Worm (Caenorhabditis elegans) whole organism, L4 larva: ENCODE data around the gene C30F2.2.

ENCODE experiments used
- F26F4.8 ChIP-seq: fragments of 200-800 bp; sonication (Bioruptor generic); conservative IDR thresholded peaks from 2 replicates; pipeline ENCODE4 v1.3.6; 2022; ENCODE audit warnings: missing genetic modification characterization, missing compliant biosample characterization
- F49E8.2 ChIP-seq: sonication (generic microtip); optimal IDR thresholded peaks from 2 replicates; lab custom pipeline; 2016; ENCODE audit warnings: missing compliant biosample characterization, mild to moderate bottlenecking, missing genetic modification characterization, borderline replicate concordance
- R02D3.7 ChIP-seq: fragments of 150-350 bp; sonication (generic microtip); optimal IDR thresholded peaks from 3 replicates; lab custom pipeline; 2014; ENCODE audit warnings: missing biosample characterization, missing genetic modification characterization
- T26A8.4 ChIP-seq: fragments of 200-800 bp; sonication (Bioruptor generic); IDR thresholded peaks from 2 replicates; pipeline ENCODE4 v1.3.6; 2022; ENCODE audit warnings: missing genetic modification characterization, missing compliant biosample characterization
- ZK337.2 ChIP-seq: fragments of 200-800 bp; sonication (Bioruptor generic); IDR thresholded peaks from 2 replicates; pipeline ENCODE4 v1.3.6; 2022; ENCODE audit warnings: missing genetic modification reagents, missing genetic modification characterization, missing compliant biosample characterization
- aha-1 ChIP-seq: fragments of 150-350 bp; peaks from one replicate; lab custom pipeline; 2014; ENCODE audit warnings: missing biosample characterization, missing genetic modification characterization
- ceh-28 ChIP-seq: fragments of 150-350 bp; optimal IDR thresholded peaks from 2 replicates; lab custom pipeline; 2014; ENCODE audit warnings: missing biosample characterization, missing genetic modification reagents, missing genetic modification characterization
- cey-2 ChIP-seq: sonication (generic microtip); optimal IDR thresholded peaks from 3 replicates; lab custom pipeline; 2017; ENCODE audit warnings: missing genetic modification characterization, mild to moderate bottlenecking, missing compliant biosample characterization, antibody characterized with exemption, borderline replicate concordance; ENCODE audit not compliant: insufficient read depth
- daf-16 ChIP-seq, 3 experiments: sonication (generic microtip); optimal IDR thresholded peaks; 2 replicates each; lab custom pipeline; 2016 to 2017; ENCODE audit warnings: missing genetic modification characterization in 3 of 3, missing genetic modification reagents in 3 of 3, mild to moderate bottlenecking in 2 of 3, missing compliant biosample characterization in 2 of 3, missing biosample characterization in 1 of 3, moderate library complexity in 1 of 3
- dmd-6 ChIP-seq: fragments of 200-800 bp; sonication (Bioruptor generic); IDR thresholded peaks from 2 replicates; pipeline ENCODE4 v1.3.6; 2022; ENCODE audit warnings: missing genetic modification reagents, missing genetic modification characterization, missing compliant biosample characterization
- dmd-8 ChIP-seq: fragments of 200-800 bp; sonication (Bioruptor generic); IDR thresholded peaks from 2 replicates; pipeline ENCODE4 v1.3.6; 2022; ENCODE audit warnings: missing genetic modification characterization, missing compliant biosample characterization
- dve-1 ChIP-seq: sonication (generic microtip); optimal IDR thresholded peaks from 2 replicates; lab custom pipeline; 2017; ENCODE audit warnings: antibody characterized with exemption, mild to moderate bottlenecking, missing genetic modification characterization, missing compliant biosample characterization; ENCODE audit not compliant: insufficient read depth
- hif-1 ChIP-seq, 2 experiments: sonication (generic microtip); optimal IDR thresholded peaks; 2 replicates each; lab custom pipeline; 2016 to 2017; ENCODE audit warnings: missing compliant biosample characterization in 2 of 2, missing genetic modification characterization in 2 of 2, missing genetic modification reagents in 2 of 2, missing genotype in 2 of 2, mild to moderate bottlenecking in 1 of 2
- hlh-11 ChIP-seq: fragments of 200-800 bp; sonication (Bioruptor generic); optimal IDR thresholded peaks from 2 replicates; lab custom pipeline; 2018; ENCODE audit warnings: mild to moderate bottlenecking, missing genetic modification characterization, missing compliant biosample characterization
- hlh-30 ChIP-seq: sonication (generic microtip); optimal IDR thresholded peaks from 2 replicates; lab custom pipeline; 2017; ENCODE audit warnings: antibody characterized with exemption, mild to moderate bottlenecking, missing genetic modification characterization, missing compliant biosample characterization; ENCODE audit not compliant: insufficient read depth
- hmg-1.1 ChIP-seq: fragments of 200-800 bp; sonication (Bioruptor generic); IDR thresholded peaks from 2 replicates; pipeline ENCODE4 v1.3.6; 2022; ENCODE audit warnings: missing genetic modification reagents, missing genetic modification characterization, missing compliant biosample characterization
- lin-1 ChIP-seq: fragments of 200-800 bp; sonication (Bioruptor generic); IDR thresholded peaks from 2 replicates; pipeline ENCODE4 v1.3.6; 2022; ENCODE audit warnings: missing genetic modification reagents, missing genetic modification characterization, missing compliant biosample characterization
- lin-15B ChIP-seq: fragments of 150-350 bp; sonication (generic microtip); optimal IDR thresholded peaks from 3 replicates; lab custom pipeline; 2014; ENCODE audit warnings: missing biosample characterization, missing genetic modification characterization
- mdl-1 ChIP-seq, 2 experiments: fragments of 150-350 bp in 1 of 2; sonication (generic microtip) in 1 of 2; optimal IDR thresholded peaks; 2 replicates each; lab custom pipeline; 2014 to 2017; ENCODE audit warnings: missing biosample characterization in 2 of 2, missing genetic modification characterization in 2 of 2
- mdt-29 ChIP-seq: fragments of 200-800 bp; sonication (Bioruptor generic); IDR thresholded peaks from 2 replicates; pipeline ENCODE4 v1.3.6; 2022; ENCODE audit warnings: missing genetic modification reagents, missing genetic modification characterization, missing compliant biosample characterization
- mxl-2 ChIP-seq: fragments of 200-800 bp; sonication (Bioruptor generic); conservative IDR thresholded peaks from 2 replicates; pipeline ENCODE4 v1.3.6; 2022; ENCODE audit warnings: missing genetic modification reagents, missing genetic modification characterization, missing compliant biosample characterization
- nhr-11 ChIP-seq: fragments of 150-350 bp; optimal IDR thresholded peaks from 2 replicates; lab custom pipeline; 2014; ENCODE audit warnings: missing biosample characterization, missing genetic modification characterization
- nhr-28 ChIP-seq: fragments of 150-350 bp; optimal IDR thresholded peaks from 2 replicates; lab custom pipeline; 2014; ENCODE audit warnings: missing biosample characterization, missing genetic modification characterization
- nhr-48 ChIP-seq: sonication (generic microtip); optimal IDR thresholded peaks from 2 replicates; lab custom pipeline; 2016; ENCODE audit warnings: mild to moderate bottlenecking, missing genetic modification characterization, missing compliant biosample characterization
- nhr-77 ChIP-seq: fragments of 150-350 bp; optimal IDR thresholded peaks from 2 replicates; lab custom pipeline; 2014; ENCODE audit warnings: missing biosample characterization, missing genetic modification characterization
- pha-4 ChIP-seq, 2 experiments: fragments of 150-350 bp in 1 of 2; fragments of 200-800 bp in 1 of 2; sonication (Bioruptor generic) in 1 of 2; IDR thresholded peaks in 1 of 2; optimal IDR thresholded peaks in 1 of 2; 2 replicates each; pipeline versions ENCODE4 v1.3.6 to Lab custom; 2014 to 2022; ENCODE audit warnings: missing genetic modification characterization in 2 of 2, missing genetic modification reagents in 2 of 2, missing biosample characterization in 1 of 2, missing compliant biosample characterization in 1 of 2
- php-3 ChIP-seq: fragments of 200-800 bp; sonication (Bioruptor generic); IDR thresholded peaks from 2 replicates; pipeline ENCODE4 v1.3.6; 2022; ENCODE audit warnings: missing genetic modification reagents, missing genetic modification characterization, missing compliant biosample characterization
- pqm-1 ChIP-seq: sonication (generic microtip); optimal IDR thresholded peaks from 2 replicates; lab custom pipeline; 2017; ENCODE audit warnings: missing biosample characterization, missing genetic modification characterization
- rbr-2 ChIP-seq: sonication (generic microtip); optimal IDR thresholded peaks from 2 replicates; lab custom pipeline; 2016; ENCODE audit warnings: missing genotype, missing genetic modification characterization, missing compliant biosample characterization
- saeg-2 ChIP-seq: fragments of 200-800 bp; sonication (Bioruptor generic); IDR thresholded peaks from 2 replicates; pipeline ENCODE4 v1.3.6; 2022; ENCODE audit warnings: missing genetic modification reagents, missing genetic modification characterization, missing compliant biosample characterization
- spr-3 ChIP-seq: fragments of 200-800 bp; sonication (Bioruptor generic); optimal IDR thresholded peaks from 2 replicates; lab custom pipeline; 2018; ENCODE audit warnings: mild to moderate bottlenecking, missing genetic modification characterization, missing compliant biosample characterization
- unc-130 ChIP-seq: sonication (generic microtip); optimal IDR thresholded peaks from 2 replicates; lab custom pipeline; 2016; ENCODE audit warnings: missing genetic modification reagents, missing genetic modification characterization, missing compliant biosample characterization
- unc-39 ChIP-seq: sonication (generic microtip); optimal IDR thresholded peaks from 2 replicates; lab custom pipeline; 2017; ENCODE audit warnings: missing biosample characterization, missing genetic modification characterization
- unc-62 ChIP-seq, 3 experiments: fragments of 150-350 bp in 1 of 3; sonication (generic microtip); optimal IDR thresholded peaks in 2 of 3; peaks in 1 of 3; 1 replicate in 1 of 3; 2 replicates in 2 of 3; lab custom pipeline; 2014 to 2017; ENCODE audit warnings: missing biosample characterization in 3 of 3, missing genetic modification characterization in 3 of 3, missing genetic modification reagents in 3 of 3, missing genotype in 1 of 3
- ztf-7 ChIP-seq: fragments of 150-350 bp; optimal IDR thresholded peaks from 2 replicates; lab custom pipeline; 2014; ENCODE audit warnings: missing biosample characterization, missing genetic modification characterization

C30F2.2 gene

DNA sequence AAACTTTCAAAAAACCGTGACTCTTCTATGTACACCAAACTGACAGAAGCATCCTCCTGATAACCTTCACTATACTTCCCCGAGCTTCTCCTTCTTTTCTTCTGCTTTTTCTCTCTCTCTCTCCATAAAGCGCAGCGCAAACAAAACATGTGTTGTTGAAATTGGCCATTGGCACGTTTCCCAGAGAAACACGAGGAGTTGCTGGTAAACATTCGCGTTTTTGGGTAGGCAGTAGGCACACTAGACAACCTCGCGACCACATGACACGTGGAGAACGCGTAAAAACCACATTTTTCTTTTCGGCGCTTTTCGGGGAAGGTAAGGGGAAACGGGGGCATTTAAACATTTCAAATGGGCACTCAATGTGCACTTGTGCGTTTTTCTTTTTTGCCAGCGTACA lies 46.0 kb upstream of the C30F2.2 start (continued):
- TF ChIP-seq rbr-2 (tag; lab: Kevin White, UChicago) (no peak), unc-39 (tag; lab: Kevin White, UChicago) (no peak), dmd-8 (GFP tag; lab: Robert Waterston, UW) (no peak), hmg-1.1 (peak; percentile 35), nhr-77 (tag; lab: Kevin White, UChicago) (peak; percentile 80), nhr-11 (peak; percentile 66), F26F4.8 (GFP tag; lab: Robert Waterston, UW) (no peak), nhr-48 (tag; lab: Kevin White, UChicago) (no peak), T26A8.4 (GFP tag; lab: Robert Waterston, UW) (0 out of 2 replicates have a peak, but pooled peaks have one; percentile 38), ztf-7 (tag; lab: Kevin White, UChicago) (no peak), mdl-1 (tag; optimal IDR thresholded peaks at IDR 0.05; lab: Kevin White, UChicago) (peak; percentile 63 to 93), aha-1 (tag; lab: Kevin White, UChicago) (peak; percentile 99), ceh-28 (tag; lab: Kevin White, UChicago) (no peak), php-3 (GFP tag; lab: Robert Waterston, UW) (0 out of 2 replicates have a peak, but pooled peaks have one; percentile 38), daf-16 (GFP tag; optimal IDR thresholded peaks at IDR 0.05; lab: Kevin White, UChicago) (peak in 1 of 2 experiments; percentile 42), daf-16 (tag; optimal IDR thresholded peaks at IDR 0.05; lab: Kevin White, UChicago) (peak; percentile 99), pha-4 (GFP tag; IDR thresholded peaks at IDR 0.05; lab: Robert Waterston, UW) (peak; percentile 59; the same call in 1 of the 2 replicates), pha-4 (tag; optimal IDR thresholded peaks at IDR 0.05; lab: Kevin White, UChicago) (peak; percentile 93)
- TF ChIP-seq, all 104 proteins: peak for 28

DNA sequence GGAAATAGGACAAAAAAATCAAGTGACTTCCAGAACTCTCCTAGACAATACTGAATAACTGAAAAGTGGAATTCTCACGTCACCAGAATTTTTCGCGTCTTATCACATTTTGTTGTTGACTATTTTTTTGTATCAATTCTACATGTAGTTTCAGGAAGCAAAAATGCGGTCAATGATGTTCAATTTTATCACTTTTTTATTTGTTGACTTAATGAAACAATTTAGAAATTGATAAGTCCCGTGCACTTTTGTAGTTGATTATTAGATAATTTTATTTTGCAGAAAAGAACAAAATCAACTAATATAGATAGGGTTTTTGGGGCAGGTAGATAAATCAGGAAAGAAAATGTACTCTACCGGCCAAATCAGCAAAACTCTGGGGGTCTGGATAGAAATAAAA lies 45.2 kb upstream of the C30F2.2 start:
- TF ChIP-seq nhr-28 (peak; percentile 78), dmd-6 (0 out of 2 replicates have a peak, but pooled peaks have one; percentile 7), dve-1 (tag; lab: Kevin White, UChicago) (peak; percentile 72), mdl-1 (tag; optimal IDR thresholded peaks at IDR 0.05; lab: Kevin White, UChicago) (peak in 1 of 2 experiments; percentile 50), mxl-2 (GFP tag; lab: Robert Waterston, UW) (no peak), pqm-1 (peak; percentile 68), F49E8.2 (no peak), hlh-11 (peak; percentile 34), daf-16 (GFP tag; optimal IDR thresholded peaks at IDR 0.05; lab: Kevin White, UChicago) (no peak), daf-16 (tag; optimal IDR thresholded peaks at IDR 0.05; lab: Kevin White, UChicago) (peak; percentile 98), lin-1 (GFP tag; lab: Robert Waterston, UW) (no peak), unc-62 (GFP tag; optimal IDR thresholded peaks at IDR 0.05 in 1 of 2; lab: Kevin White, UChicago) (peak in 1 of 2 experiments; percentile 89), unc-62 (tag; optimal IDR thresholded peaks at IDR 0.05; lab: Kevin White, UChicago) (no peak), cey-2 (tag; lab: Kevin White, UChicago) (no peak), ZK337.2 (GFP tag; lab: Robert Waterston, UW) (no peak), unc-130 (GFP tag; lab: Kevin White, UChicago) (no peak), aha-1 (tag; lab: Kevin White, UChicago) (no peak), R02D3.7 (tag; lab: Kevin White, UChicago) (no peak), hlh-30 (tag; lab: Kevin White, UChicago) (peak; percentile 5), saeg-2 (GFP tag; lab: Robert Waterston, UW) (no peak), hif-1 (tag; optimal IDR thresholded peaks at IDR 0.05; lab: Kevin White, UChicago) (peak in 1 of 2 experiments; percentile 37), lin-15B (no peak), spr-3 (GFP tag; lab: Kevin White, UChicago) (no peak), nhr-77 (tag; lab: Kevin White, UChicago) (peak; percentile 40), php-3 (GFP tag; lab: Robert Waterston, UW) (peak; percentile 54; the same call in 1 of the 2 replicates), mdt-29 (GFP tag; lab: Robert Waterston, UW) (no peak)
- TF ChIP-seq, all 104 proteins: peak for 12
